Worm (Caenorhabditis elegans) whole organism, late embryonic: ENCODE data around the gene K05B2.2.

Source experiments
- ama-1 ChIP-seq: fragments of 150-350 bp; optimal IDR thresholded peaks from 2 replicates; lab custom pipeline; 2014
- ceh-2 ChIP-seq: sonication (generic microtip); optimal IDR thresholded peaks from 2 replicates; lab custom pipeline; 2016; ENCODE audit warnings: missing genotype, missing genetic modification characterization, missing compliant biosample characterization
- ceh-9 ChIP-seq: sonication (generic microtip); optimal IDR thresholded peaks from 2 replicates; lab custom pipeline; 2016; ENCODE audit warnings: mild to moderate bottlenecking, missing genetic modification characterization, inconsistent platforms, missing compliant biosample characterization
- elt-2 ChIP-seq: sonication (generic microtip); optimal IDR thresholded peaks from 2 replicates; lab custom pipeline; 2016; ENCODE audit warnings: missing genetic modification reagents, missing genetic modification characterization, missing compliant biosample characterization
- lim-6 ChIP-seq: sonication (generic microtip); optimal IDR thresholded peaks from 2 replicates; lab custom pipeline; 2016; ENCODE audit warnings: missing genetic modification characterization, missing compliant biosample characterization
- nfya-1 ChIP-seq: sonication (generic microtip); optimal IDR thresholded peaks from 2 replicates; lab custom pipeline; 2017; ENCODE audit warnings: missing genetic modification characterization, mild to moderate bottlenecking, missing compliant biosample characterization, antibody characterized with exemption, moderate library complexity
- pag-3 ChIP-seq: sonication (generic microtip); optimal IDR thresholded peaks from 2 replicates; lab custom pipeline; 2016; ENCODE audit warnings: missing compliant biosample characterization, missing genetic modification characterization, borderline replicate concordance
- syd-9 ChIP-seq: sonication (generic microtip); optimal IDR thresholded peaks from 2 replicates; lab custom pipeline; 2016; ENCODE audit warnings: mild to moderate bottlenecking, missing genetic modification characterization, moderate library complexity, missing compliant biosample characterization
- tbx-2 ChIP-seq: sonication (generic microtip); optimal IDR thresholded peaks from 2 replicates; lab custom pipeline; 2016; ENCODE audit warnings: missing genetic modification characterization, missing compliant biosample characterization
- unc-42 ChIP-seq: sonication (generic microtip); optimal IDR thresholded peaks from 2 replicates; lab custom pipeline; 2016; ENCODE audit warnings: missing genotype, missing genetic modification characterization, missing compliant biosample characterization
- unc-86 ChIP-seq: sonication (generic microtip); optimal IDR thresholded peaks from 2 replicates; lab custom pipeline; 2016; ENCODE audit warnings: missing genetic modification characterization, missing compliant biosample characterization

DNA sequence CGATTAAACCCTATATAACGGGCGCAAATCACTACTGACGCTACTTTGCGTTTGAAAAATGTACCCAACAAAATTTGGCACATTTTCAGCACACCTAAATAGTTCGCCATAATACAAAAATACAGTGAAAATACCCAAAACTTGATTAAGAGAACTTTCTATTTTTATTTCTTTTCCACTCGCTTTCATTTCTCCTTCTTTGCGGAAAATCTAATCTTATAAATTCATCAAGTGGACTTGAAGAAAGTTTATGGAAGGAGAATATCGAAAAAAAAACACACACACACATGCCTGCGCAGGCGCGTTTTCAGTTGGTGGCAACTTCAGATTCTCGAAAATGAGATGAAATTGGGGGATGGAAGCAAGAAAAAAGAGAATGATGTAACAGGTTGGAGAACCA, 30.6 kb upstream of the K05B2.2 start:
- no peak for TF ChIP-seq ama-1
- TF ChIP-seq tbx-2 (tag; lab: Kevin White, UChicago), result no peak
- no peak for TF ChIP-seq elt-2 (tag; lab: Kevin White, UChicago)
- no peak for TF ChIP-seq unc-42
- no peak for TF ChIP-seq ceh-9 (tag; lab: Kevin White, UChicago)
- no peak for TF ChIP-seq unc-86
- no peak for TF ChIP-seq syd-9 (tag; lab: Kevin White, UChicago)
- no peak for TF ChIP-seq lim-6
- no peak for TF ChIP-seq pag-3 (tag; lab: Kevin White, UChicago)
- no peak for TF ChIP-seq ceh-2 (tag; lab: Kevin White, UChicago)
- TF ChIP-seq nfya-1 (tag; lab: Kevin White, UChicago), result no peak
